Worm (Caenorhabditis elegans): Measurements from ENCODE around the gene oxi-1.

oxi-1 gene

ce11 chrIII:10911160-10911559, 53.1 kb downstream of the oxi-1 start, which contains the start of gene cut-6:
cut-6 (plus strand) TSS chrIII:10911460.
- TF ChIP-seq scrt-1 (GFP tag; IDR thresholded peaks at IDR 0.05) (no peak), ceh-36 (tag; optimal IDR thresholded peaks at IDR 0.05) (no peak), flt-1 (GFP tag; IDR thresholded peaks at IDR 0.05) (no peak), pes-1 (GFP tag; IDR thresholded peaks at IDR 0.05) (no peak), tbx-11 (GFP tag; IDR thresholded peaks at IDR 0.05) (no peak), F13C5.2 (tag; optimal IDR thresholded peaks at IDR 0.05) (no peak), sea-1 (GFP tag; conservative IDR thresholded peaks at IDR 0.05) (no peak), ama-1 (optimal IDR thresholded peaks at IDR 0.05) (no peak), hmg-4 (GFP tag; optimal IDR thresholded peaks at IDR 0.05) (no peak), B0310.2 (tag; optimal IDR thresholded peaks at IDR 0.05) (no peak), tbx-37 (GFP tag; conservative IDR thresholded peaks at IDR 0.05) (no peak), ets-7 (tag; optimal IDR thresholded peaks at IDR 0.05) (no peak), ceh-13 (GFP tag; optimal IDR thresholded peaks at IDR 0.05) (no peak)

DNA sequence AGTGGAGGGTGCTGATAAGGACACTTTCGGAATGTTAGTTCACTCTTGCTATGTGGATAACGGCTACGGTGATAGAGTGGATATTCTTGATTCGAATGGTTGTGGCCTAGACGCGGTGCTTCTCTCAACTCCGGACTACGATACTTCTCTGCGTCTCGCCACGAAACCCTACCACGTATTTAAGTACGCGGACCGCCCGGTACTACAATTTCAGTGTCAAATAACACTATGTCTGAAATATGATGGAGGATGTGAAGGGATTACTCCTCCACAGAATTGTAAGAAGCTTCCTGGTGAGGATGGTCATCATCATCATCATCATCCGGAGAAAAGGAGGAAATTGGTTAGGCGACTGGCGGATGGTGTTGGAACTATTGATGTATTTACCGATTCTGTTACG, 56.9 kb downstream of the oxi-1 start:
- TF ChIP-seq ets-7 (tag; optimal IDR thresholded peaks at IDR 0.05), result no peak
- TF ChIP-seq hnd-1 (tag; optimal IDR thresholded peaks at IDR 0.05), result no peak
- no peak for TF ChIP-seq scrt-1 (GFP tag; IDR thresholded peaks at IDR 0.05)
- no peak for TF ChIP-seq sea-1 (GFP tag; conservative IDR thresholded peaks at IDR 0.05)
- no peak for TF ChIP-seq tbx-37 (GFP tag; conservative IDR thresholded peaks at IDR 0.05)
- no peak for TF ChIP-seq tra-4 (tag; optimal IDR thresholded peaks at IDR 0.05)
- no peak for TF ChIP-seq F13C5.2 (tag; optimal IDR thresholded peaks at IDR 0.05)
- TF ChIP-seq aly-1 (tag; optimal IDR thresholded peaks at IDR 0.05), result no peak
- TF ChIP-seq hmg-4 (GFP tag; optimal IDR thresholded peaks at IDR 0.05), result no peak
- no peak for TF ChIP-seq flt-1 (GFP tag; IDR thresholded peaks at IDR 0.05)

Measured in whole organism, early embryonic.